Worm (Caenorhabditis elegans) whole organism, young adult: ENCODE data around the gene gpx-3.

Source experiments
- B0035.1 ChIP-seq: sonication (generic microtip); optimal IDR thresholded peaks from 2 replicates; lab custom pipeline; 2016; ENCODE audit warnings: missing genetic modification characterization, mild to moderate bottlenecking, missing compliant biosample characterization, missing genotype, missing genetic modification reagents
- F23B12.7 ChIP-seq: sonication (generic microtip); optimal IDR thresholded peaks from 2 replicates; lab custom pipeline; 2017; ENCODE audit warnings: missing genetic modification characterization, mild to moderate bottlenecking, missing compliant biosample characterization, antibody characterized with exemption, moderate library complexity; ENCODE audit not compliant: insufficient read depth
- F52B5.7 ChIP-seq: sonication (generic microtip); optimal IDR thresholded peaks from 2 replicates; lab custom pipeline; 2016; ENCODE audit warnings: mild to moderate bottlenecking, missing genetic modification characterization, missing compliant biosample characterization
- F55B11.4 ChIP-seq: sonication (generic microtip); optimal IDR thresholded peaks from 2 replicates; lab custom pipeline; 2016; ENCODE audit warnings: missing compliant biosample characterization, missing genetic modification characterization, borderline replicate concordance; ENCODE audit not compliant: insufficient read depth
- T26A5.8 ChIP-seq: sonication (generic microtip); optimal IDR thresholded peaks from 2 replicates; lab custom pipeline; 2016; ENCODE audit warnings: missing genetic modification characterization, missing compliant biosample characterization
- atf-7 ChIP-seq: sonication (generic microtip); optimal IDR thresholded peaks from 2 replicates; lab custom pipeline; 2017; ENCODE audit warnings: mild to moderate bottlenecking, missing genetic modification characterization, missing compliant biosample characterization
- athp-1 ChIP-seq: sonication (generic microtip); optimal IDR thresholded peaks from 2 replicates; lab custom pipeline; 2017; ENCODE audit warnings: mild to moderate bottlenecking, missing genetic modification characterization, missing compliant biosample characterization
- attf-5 ChIP-seq: fragments of 200-800 bp; sonication (Bioruptor generic); optimal IDR thresholded peaks from 2 replicates; lab custom pipeline; 2018; ENCODE audit warnings: mild to moderate bottlenecking, missing genetic modification characterization, missing compliant biosample characterization
- attf-6 ChIP-seq: fragments of 200-800 bp; sonication (Bioruptor generic); IDR thresholded peaks from 2 replicates; pipeline ENCODE4 v1.3.6; 2022; ENCODE audit warnings: missing genetic modification reagents, missing genetic modification characterization, missing compliant biosample characterization
- bed-1 ChIP-seq: fragments of 200-800 bp; sonication (Bioruptor generic); IDR thresholded peaks from 2 replicates; pipeline ENCODE4 v1.3.6; 2022; ENCODE audit warnings: missing genetic modification reagents, missing genetic modification characterization, missing compliant biosample characterization
- bed-2 ChIP-seq: fragments of 200-800 bp; sonication (Bioruptor generic); IDR thresholded peaks from 2 replicates; pipeline ENCODE4 v1.3.6; 2022; ENCODE audit warnings: missing genetic modification reagents, missing genetic modification characterization, missing compliant biosample characterization
- ccch-3 ChIP-seq: fragments of 200-800 bp; sonication (Bioruptor generic); optimal IDR thresholded peaks from 2 replicates; lab custom pipeline; 2018; ENCODE audit warnings: mild to moderate bottlenecking, missing genetic modification characterization, missing compliant biosample characterization
- cebp-1 ChIP-seq, 2 experiments: fragments of 200-800 bp in 1 of 2; sonication (Bioruptor generic) in 1 of 2; sonication (generic microtip) in 1 of 2; IDR thresholded peaks in 1 of 2; optimal IDR thresholded peaks in 1 of 2; 2 replicates each; pipeline versions ENCODE4 v1.3.6 to Lab custom; 2017 to 2022; ENCODE audit warnings: missing compliant biosample characterization in 2 of 2, missing genetic modification characterization in 2 of 2, mild to moderate bottlenecking in 1 of 2, missing genetic modification reagents in 1 of 2, moderate library complexity in 1 of 2
- egrh-3 ChIP-seq: fragments of 200-800 bp; sonication (Bioruptor generic); IDR thresholded peaks from 2 replicates; pipeline ENCODE4 v1.3.6; 2022; ENCODE audit warnings: missing genetic modification reagents, missing genetic modification characterization, missing compliant biosample characterization
- fkh-3 ChIP-seq: sonication (generic microtip); optimal IDR thresholded peaks from 2 replicates; lab custom pipeline; 2016; ENCODE audit warnings: mild to moderate bottlenecking, missing genetic modification characterization, missing compliant biosample characterization
- let-526 ChIP-seq: fragments of 200-800 bp; sonication (Bioruptor generic); IDR thresholded peaks from 2 replicates; pipeline ENCODE4 v1.3.6; 2022; ENCODE audit warnings: missing genetic modification reagents, missing genetic modification characterization, missing compliant biosample characterization
- let-607 ChIP-seq, 2 experiments: fragments of 200-800 bp in 1 of 2; sonication (Bioruptor generic) in 1 of 2; sonication (generic microtip) in 1 of 2; optimal IDR thresholded peaks; 2 replicates each; lab custom pipeline; 2016 to 2018; ENCODE audit warnings: mild to moderate bottlenecking in 2 of 2, missing compliant biosample characterization in 2 of 2, missing genetic modification characterization in 2 of 2, moderate library complexity in 2 of 2, missing genotype in 1 of 2
- lin-26 ChIP-seq: fragments of 200-800 bp; sonication (Bioruptor generic); IDR thresholded peaks from 2 replicates; pipeline ENCODE4 v1.3.6; 2022; ENCODE audit warnings: missing genetic modification reagents, missing genetic modification characterization, missing compliant biosample characterization
- lin-40 ChIP-seq: sonication (generic microtip); optimal IDR thresholded peaks from 2 replicates; lab custom pipeline; 2016; ENCODE audit warnings: missing genetic modification characterization, mild to moderate bottlenecking, missing compliant biosample characterization, missing genotype, missing genetic modification reagents
- lir-1 ChIP-seq: fragments of 200-800 bp; sonication (Bioruptor generic); conservative IDR thresholded peaks from 2 replicates; pipeline ENCODE4 v1.3.6; 2022; ENCODE audit warnings: missing genetic modification reagents, missing genetic modification characterization, missing compliant biosample characterization
- lsl-1 ChIP-seq: fragments of 200-800 bp; sonication (Bioruptor generic); optimal IDR thresholded peaks from 2 replicates; lab custom pipeline; 2018; ENCODE audit warnings: mild to moderate bottlenecking, missing genetic modification characterization, moderate library complexity, missing compliant biosample characterization
- madf-10 ChIP-seq: sonication (generic microtip); optimal IDR thresholded peaks from 2 replicates; lab custom pipeline; 2016; ENCODE audit warnings: mild to moderate bottlenecking, missing genetic modification characterization, missing compliant biosample characterization
- mes-4 ChIP-seq: sonication (generic microtip); optimal IDR thresholded peaks from 2 replicates; lab custom pipeline; 2016; ENCODE audit warnings: missing genotype, missing genetic modification characterization, missing compliant biosample characterization
- nfya-2 ChIP-seq: fragments of 200-800 bp; sonication (Bioruptor generic); IDR thresholded peaks from 2 replicates; pipeline ENCODE4 v1.3.6; 2022; ENCODE audit warnings: missing genetic modification reagents, missing genetic modification characterization, missing compliant biosample characterization
- nhr-120 ChIP-seq: fragments of 200-800 bp; sonication (Bioruptor generic); IDR thresholded peaks from 2 replicates; pipeline ENCODE4 v1.3.6; 2022; ENCODE audit warnings: missing genetic modification characterization, missing compliant biosample characterization
- snpc-3.4 ChIP-seq: sonication (generic microtip); optimal IDR thresholded peaks from 2 replicates; lab custom pipeline; 2017; ENCODE audit warnings: missing genetic modification characterization, mild to moderate bottlenecking, missing compliant biosample characterization, antibody characterized with exemption, moderate library complexity, missing genotype, missing genetic modification reagents
- tlf-1 ChIP-seq: fragments of 200-800 bp; sonication (Bioruptor generic); optimal IDR thresholded peaks from 2 replicates; lab custom pipeline; 2018; ENCODE audit warnings: mild to moderate bottlenecking, missing genetic modification characterization, missing compliant biosample characterization
- unc-62 ChIP-seq: fragments of 150-350 bp; optimal IDR thresholded peaks from 2 replicates; lab custom pipeline; 2014; ENCODE audit warnings: missing biosample characterization, missing genetic modification reagents, missing genetic modification characterization
- ztf-26 ChIP-seq: sonication (generic microtip); optimal IDR thresholded peaks from 2 replicates; lab custom pipeline; 2017; ENCODE audit warnings: missing genetic modification characterization, missing compliant biosample characterization

gpx-3 gene

DNA sequence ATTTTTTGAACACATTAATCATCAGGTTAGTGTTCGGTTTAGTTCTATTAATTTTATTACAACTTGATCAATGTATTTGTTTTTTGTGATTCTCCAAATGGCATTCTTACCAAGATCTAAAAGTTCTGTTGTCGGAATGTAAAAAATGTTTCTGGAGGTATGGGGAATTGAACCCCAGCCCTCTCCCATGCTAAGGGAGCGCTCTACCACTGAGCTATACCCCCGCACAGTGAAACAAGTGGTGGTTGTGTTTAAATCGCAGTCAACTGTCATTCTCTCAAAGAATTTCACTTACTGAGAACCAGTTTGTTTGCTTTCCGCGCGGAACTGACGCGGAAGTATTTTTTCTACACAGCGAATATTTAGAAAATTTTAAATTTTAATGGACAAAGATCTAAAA lies 50.0 kb downstream of the gpx-3 start (continued):
- TF ChIP-seq ztf-26 (peak; percentile 48), bed-1 (peak; percentile 85; the same call in 1 of the 2 replicates), madf-10 (peak; percentile 55), egrh-3 (peak; percentile 36; the same call in 1 of the 2 replicates), attf-5 (GFP tag; lab: Kevin White, UChicago) (peak; percentile 22), athp-1 (peak; percentile 65), let-607 (tag; optimal IDR thresholded peaks at IDR 0.05; lab: Kevin White, UChicago) (peak; percentile 14 to 57), bed-2 (GFP tag; lab: Robert Waterston, UW) (no peak), cebp-1 (GFP tag; IDR thresholded peaks at IDR 0.05; lab: Robert Waterston, UW) (no peak), cebp-1 (tag; optimal IDR thresholded peaks at IDR 0.05; lab: Kevin White, UChicago) (peak; percentile 59), unc-62 (GFP tag; lab: Kevin White, UChicago) (no peak), F23B12.7 (peak; percentile 11), nhr-120 (0 out of 2 replicates have a peak, but pooled peaks have one; percentile 25), snpc-3.4 (peak; percentile 49), attf-6 (GFP tag; lab: Robert Waterston, UW) (peak; percentile 36; the same call in 1 of the 2 replicates), ccch-3 (GFP tag; lab: Kevin White, UChicago) (peak; percentile 11), mes-4 (peak; percentile 49), F52B5.7 (tag; lab: Kevin White, UChicago) (peak; percentile 80), lin-40 (peak; percentile 50), lin-26 (GFP tag; lab: Robert Waterston, UW) (peak; percentile 92), lir-1 (GFP tag; lab: Robert Waterston, UW) (0 out of 2 replicates have a peak, but pooled peaks have one; percentile 21), T26A5.8 (tag; lab: Kevin White, UChicago) (peak; percentile 78), tlf-1 (GFP tag; lab: Kevin White, UChicago) (no peak), atf-7 (peak; percentile 51), F55B11.4 (no peak), fkh-3 (tag; lab: Kevin White, UChicago) (no peak), B0035.1 (tag; lab: Kevin White, UChicago) (peak; percentile 47), lsl-1 (no peak), let-526 (GFP tag; lab: Robert Waterston, UW) (no peak), nfya-2 (no peak)
